Worm (Caenorhabditis elegans): ENCODE data around the gene feh-1.

feh-1 gene

DNA sequence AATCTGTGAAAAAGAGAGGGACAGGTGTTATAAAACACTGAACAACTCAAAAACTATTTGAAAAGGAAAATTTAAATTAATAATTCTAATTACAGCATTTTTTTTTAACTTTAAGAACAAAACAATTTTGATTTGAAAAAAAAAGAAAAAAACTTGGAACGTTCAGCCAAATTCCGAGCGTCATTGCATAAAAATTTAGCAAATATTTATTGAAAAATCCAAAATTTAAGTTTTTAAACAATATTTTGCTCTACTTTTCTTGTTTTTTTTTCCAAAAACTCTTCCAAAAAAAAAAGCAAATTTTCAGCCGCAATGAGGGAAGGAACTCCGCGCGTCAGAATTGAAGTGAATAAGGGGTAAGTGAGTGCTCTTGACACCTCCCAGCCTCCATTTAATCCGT lies at the start of gene feh-1:
Gene feh-1 (plus strand): TSS at position 301 of the 400 bp plus-strand sequence.
- no peak for TF ChIP-seq med-1 (GFP tag; optimal IDR thresholded peaks at IDR 0.05; ENCODE audit: insufficient read depth)
- no peak for TF ChIP-seq flt-1 (GFP tag; IDR thresholded peaks at IDR 0.05)

DNA sequence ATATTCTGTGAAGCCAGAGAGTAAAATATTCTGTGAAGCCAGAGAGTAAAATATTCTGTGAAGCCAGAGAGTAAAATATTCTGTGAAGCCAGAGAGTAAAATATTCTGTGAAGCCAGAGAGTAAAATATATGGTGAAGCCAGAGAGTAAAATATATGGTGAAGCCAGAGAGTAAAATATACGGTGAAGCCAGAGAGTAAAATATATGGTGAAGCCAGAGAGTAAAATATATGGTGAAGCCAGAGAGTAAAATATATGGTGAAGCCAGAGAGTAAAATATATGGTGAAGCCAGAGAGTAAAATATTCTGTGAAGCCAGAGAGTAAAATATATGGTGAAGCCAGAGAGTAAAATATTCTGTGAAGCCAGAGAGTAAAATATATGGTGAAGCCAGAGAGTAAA lies 49.1 kb upstream of the feh-1 start:
- TF ChIP-seq klf-2 (GFP tag; conservative IDR thresholded peaks at IDR 0.05) (0 out of 2 replicates have a peak, but pooled peaks have one; percentile 29), flt-1 (GFP tag; IDR thresholded peaks at IDR 0.05) (0 out of 2 replicates have a peak, but pooled peaks have one; percentile 14), ref-1 (GFP tag; conservative IDR thresholded peaks at IDR 0.05) (0 out of 2 replicates have a peak, but pooled peaks have one; percentile 31)

DNA sequence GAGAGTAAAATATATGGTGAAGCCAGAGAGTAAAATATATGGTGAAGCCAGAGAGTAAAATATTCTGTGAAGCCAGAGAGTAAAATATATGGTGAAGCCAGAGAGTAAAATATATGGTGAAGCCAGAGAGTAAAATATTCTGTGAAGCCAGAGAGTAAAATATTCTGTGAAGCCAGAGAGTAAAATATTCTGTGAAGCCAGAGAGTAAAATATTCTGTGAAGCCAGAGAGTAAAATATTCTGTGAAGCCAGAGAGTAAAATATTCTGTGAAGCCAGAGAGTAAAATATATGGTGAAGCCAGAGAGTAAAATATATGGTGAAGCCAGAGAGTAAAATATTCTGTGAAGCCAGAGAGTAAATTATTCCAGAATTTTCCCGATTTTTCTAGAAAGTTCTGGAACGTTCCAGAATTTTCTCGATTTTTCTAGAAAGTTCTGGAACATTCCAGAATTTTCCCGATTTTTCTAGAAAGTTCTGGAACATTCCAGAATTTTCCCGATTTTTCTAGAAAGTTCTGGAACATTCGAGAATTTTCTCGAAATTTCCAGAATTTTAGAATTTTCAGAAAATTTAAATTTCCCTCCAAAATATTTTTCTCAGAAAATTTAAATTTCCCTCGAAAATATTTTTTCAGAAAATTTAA lies 48.2 kb upstream of the feh-1 start:
- TF ChIP-seq flt-1 (GFP tag; IDR thresholded peaks at IDR 0.05), result 0 out of 2 replicates have a peak, but pooled peaks have one; percentile 63

DNA sequence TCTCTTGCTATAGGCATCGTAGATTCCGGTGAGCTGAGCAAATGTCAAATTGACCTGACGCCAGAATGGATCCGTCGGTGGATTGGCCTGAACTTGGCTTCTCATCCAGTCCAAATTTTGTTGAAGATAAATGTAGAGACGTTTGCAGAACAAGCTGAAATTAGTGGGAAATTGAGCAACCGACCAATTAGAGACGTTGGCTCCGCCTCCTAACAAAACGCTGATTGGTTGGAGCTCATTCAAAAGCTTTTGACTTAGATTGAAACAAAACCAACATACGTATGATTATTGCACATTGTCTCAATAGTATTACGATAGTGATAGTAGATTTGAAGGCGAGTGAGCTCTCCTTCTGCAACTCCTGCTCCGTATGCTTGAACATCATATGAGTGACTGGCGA lies 43.3 kb upstream of the feh-1 start:
- TF ChIP-seq flt-1 (GFP tag; IDR thresholded peaks at IDR 0.05) (no peak), ztf-29 (GFP tag; IDR thresholded peaks at IDR 0.05) (no peak), cog-1 (tag; optimal IDR thresholded peaks at IDR 0.05) (no peak), tab-1 (GFP tag; IDR thresholded peaks at IDR 0.05) (no peak), ref-1 (GFP tag; conservative IDR thresholded peaks at IDR 0.05) (no peak), klf-2 (GFP tag; conservative IDR thresholded peaks at IDR 0.05) (no peak), ztf-23 (GFP tag; IDR thresholded peaks at IDR 0.05) (no peak), T22C8.4 (GFP tag; IDR thresholded peaks at IDR 0.05) (no peak), med-1 (GFP tag; optimal IDR thresholded peaks at IDR 0.05; ENCODE audit: insufficient read depth) (no peak)

DNA sequence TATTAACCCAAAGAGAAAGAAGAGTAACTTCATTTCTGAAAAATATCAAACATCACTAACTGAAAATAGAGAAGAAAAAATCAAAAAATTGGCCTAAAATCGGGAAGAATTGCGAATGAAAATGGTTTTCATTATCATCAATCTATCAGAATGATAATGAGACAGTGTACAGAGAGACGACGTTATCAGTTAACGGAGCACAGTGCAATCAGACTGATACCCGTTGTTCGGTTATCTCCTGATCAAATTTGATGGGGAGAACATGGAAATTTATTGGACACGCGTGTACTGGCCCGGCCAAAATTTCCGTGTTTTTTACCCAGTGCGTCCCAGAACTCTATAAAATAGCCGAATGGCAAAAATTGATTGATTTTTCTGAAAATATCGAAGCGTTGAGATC lies 41.8 kb upstream of the feh-1 start, which contains the start of gene Y54F10AM.8:
Gene Y54F10AM.8 (minus strand): TSS at position 35 of the 400 bp plus-strand sequence.
- TF ChIP-seq klf-2 (GFP tag; conservative IDR thresholded peaks at IDR 0.05), result no peak
- no peak for TF ChIP-seq tab-1 (GFP tag; IDR thresholded peaks at IDR 0.05)
- no peak for TF ChIP-seq ref-1 (GFP tag; conservative IDR thresholded peaks at IDR 0.05)

DNA sequence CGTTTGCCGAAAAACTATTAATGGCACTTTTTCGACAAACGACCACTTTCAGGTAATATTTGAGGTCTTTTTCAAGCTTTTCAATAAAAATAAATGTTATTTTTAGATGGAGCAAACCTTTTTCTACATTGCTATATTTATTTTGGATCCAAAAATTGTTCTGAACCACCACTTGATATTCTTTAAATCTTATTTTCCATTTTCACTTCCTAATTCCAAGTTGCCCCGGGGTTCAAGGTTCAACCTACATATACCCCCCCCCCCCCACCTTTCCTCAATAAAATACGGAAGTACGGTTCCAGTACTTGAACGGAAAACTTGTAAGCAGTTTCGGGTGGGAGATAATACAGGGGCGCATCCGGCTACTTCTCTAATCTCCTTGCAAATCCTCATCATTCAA lies 41.2 kb upstream of the feh-1 start, which contains the start of gene Y54F10AM.6:
Gene Y54F10AM.6 (plus strand): TSS at position 301 of the 400 bp plus-strand sequence.
- no peak for TF ChIP-seq klf-2 (GFP tag; conservative IDR thresholded peaks at IDR 0.05)
- no peak for TF ChIP-seq flt-1 (GFP tag; IDR thresholded peaks at IDR 0.05)
- TF ChIP-seq ztf-29 (GFP tag; IDR thresholded peaks at IDR 0.05), result no peak

DNA sequence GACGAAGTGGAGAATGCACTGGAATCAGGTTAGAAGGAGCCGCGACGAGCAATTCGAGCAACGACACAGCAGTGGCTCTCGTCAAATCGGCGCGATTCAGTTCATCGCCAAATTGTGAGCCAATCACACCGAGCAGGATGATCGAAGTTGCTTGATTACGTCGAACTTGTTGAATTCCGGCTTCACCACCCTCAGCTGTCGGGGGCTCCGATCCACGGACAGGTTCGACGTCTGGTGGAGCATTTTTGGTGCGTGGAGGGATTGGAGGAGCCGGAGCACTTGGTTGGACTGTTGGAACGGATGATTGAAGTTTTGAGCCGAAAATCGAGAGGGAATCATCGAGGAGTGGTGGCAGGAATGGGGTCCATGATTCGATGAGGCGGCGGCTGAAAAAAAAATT lies 34.3 kb upstream of the feh-1 start:
- TF ChIP-seq cog-1 (tag; optimal IDR thresholded peaks at IDR 0.05), result no peak
- no peak for TF ChIP-seq klf-2 (GFP tag; conservative IDR thresholded peaks at IDR 0.05)

DNA sequence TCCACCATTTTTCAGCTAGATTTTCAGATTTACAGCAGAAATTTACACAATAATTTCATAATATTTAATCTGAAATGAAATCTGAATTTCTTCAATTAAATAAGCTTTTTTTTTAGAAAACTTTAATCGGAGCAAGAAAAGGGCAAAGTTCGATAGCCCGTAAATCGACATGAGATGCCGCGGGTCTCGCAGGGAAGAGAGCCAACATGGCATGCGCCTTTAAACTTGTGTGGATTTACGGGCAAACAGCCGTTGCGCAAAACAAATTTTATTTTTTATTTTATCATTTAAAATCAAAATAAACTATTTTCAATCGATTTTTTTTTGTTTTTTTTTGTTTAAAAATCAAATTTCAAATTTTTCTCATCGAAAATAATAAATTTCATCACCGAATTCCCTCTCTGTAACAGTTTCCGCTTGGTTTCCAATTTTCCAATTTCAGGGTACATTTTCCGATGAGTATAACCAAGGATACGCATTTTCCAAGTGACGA lies 21.1 kb upstream of the feh-1 start, which contains the start of the genes Y54F10AM.15, rbc-2 and ndua-8:
Gene Y54F10AM.15 (minus strand): TSS at position 59 of the 493 bp plus-strand sequence.
Gene rbc-2 (minus strand): TSS at position 69 of the 493 bp plus-strand sequence.
Gene ndua-8 (plus strand): TSS at position 443 of the 493 bp plus-strand sequence.
- TF ChIP-seq ztf-23 (GFP tag; IDR thresholded peaks at IDR 0.05) (no peak), T22C8.4 (GFP tag; IDR thresholded peaks at IDR 0.05) (0 out of 2 replicates have a peak, but pooled peaks have one; percentile 10), cog-1 (tag; optimal IDR thresholded peaks at IDR 0.05) (peak; percentile 19)

DNA sequence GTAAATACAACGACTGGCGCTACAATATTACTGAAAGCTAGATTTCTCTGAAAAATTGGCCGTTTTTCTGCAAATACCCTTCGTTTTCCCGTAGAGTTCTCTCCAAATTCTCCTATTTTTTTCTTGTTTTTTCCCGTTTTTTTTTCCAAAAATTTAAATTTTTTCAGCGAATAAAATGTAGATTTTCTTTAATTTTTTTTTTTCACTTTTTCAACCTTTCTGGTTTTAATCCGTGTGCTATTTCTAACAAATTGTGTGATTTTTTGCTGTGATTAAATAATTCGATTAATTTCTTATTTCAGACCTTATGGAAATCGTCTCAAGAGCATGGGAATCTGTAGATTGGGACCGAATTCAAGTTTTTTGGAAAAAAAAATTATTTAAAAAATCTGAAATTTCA lies 19.4 kb upstream of the feh-1 start, which contains the start of gene cone-1:
Gene cone-1 (plus strand): TSS at position 301 of the 400 bp plus-strand sequence.
- TF ChIP-seq klf-2 (GFP tag; conservative IDR thresholded peaks at IDR 0.05), result no peak
- TF ChIP-seq flt-1 (GFP tag; IDR thresholded peaks at IDR 0.05), result no peak
- no peak for TF ChIP-seq ztf-23 (GFP tag; IDR thresholded peaks at IDR 0.05)
- no peak for TF ChIP-seq med-1 (GFP tag; optimal IDR thresholded peaks at IDR 0.05; ENCODE audit: insufficient read depth)
- TF ChIP-seq ztf-29 (GFP tag; IDR thresholded peaks at IDR 0.05), result no peak
- no peak for TF ChIP-seq ref-1 (GFP tag; conservative IDR thresholded peaks at IDR 0.05)
- TF ChIP-seq T22C8.4 (GFP tag; IDR thresholded peaks at IDR 0.05), result no peak
- no peak for TF ChIP-seq tab-1 (GFP tag; IDR thresholded peaks at IDR 0.05)
- TF ChIP-seq cog-1 (tag; optimal IDR thresholded peaks at IDR 0.05), result no peak

DNA sequence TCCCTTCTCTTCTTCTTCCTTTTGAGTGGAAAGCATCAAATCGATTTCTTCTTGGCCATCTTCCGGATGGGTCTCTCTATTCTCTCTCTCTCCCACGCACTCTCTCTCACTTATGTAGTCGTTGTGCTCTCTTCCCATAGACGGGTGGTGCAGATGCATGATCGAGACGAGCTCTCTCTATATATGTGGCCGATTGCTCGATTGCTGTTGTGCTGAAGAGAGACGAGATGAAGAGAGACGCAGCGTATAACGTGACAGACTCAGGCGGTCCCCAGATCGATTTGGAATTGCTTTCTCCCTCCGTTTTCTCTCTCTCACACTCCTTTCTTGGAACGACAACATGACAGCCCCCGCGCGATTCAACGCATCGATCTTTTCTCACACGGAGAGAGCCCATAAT lies 17.0 kb upstream of the feh-1 start:
- TF ChIP-seq cog-1 (tag; optimal IDR thresholded peaks at IDR 0.05) (peak; percentile 20), med-1 (GFP tag; optimal IDR thresholded peaks at IDR 0.05; ENCODE audit: insufficient read depth) (no peak)

DNA sequence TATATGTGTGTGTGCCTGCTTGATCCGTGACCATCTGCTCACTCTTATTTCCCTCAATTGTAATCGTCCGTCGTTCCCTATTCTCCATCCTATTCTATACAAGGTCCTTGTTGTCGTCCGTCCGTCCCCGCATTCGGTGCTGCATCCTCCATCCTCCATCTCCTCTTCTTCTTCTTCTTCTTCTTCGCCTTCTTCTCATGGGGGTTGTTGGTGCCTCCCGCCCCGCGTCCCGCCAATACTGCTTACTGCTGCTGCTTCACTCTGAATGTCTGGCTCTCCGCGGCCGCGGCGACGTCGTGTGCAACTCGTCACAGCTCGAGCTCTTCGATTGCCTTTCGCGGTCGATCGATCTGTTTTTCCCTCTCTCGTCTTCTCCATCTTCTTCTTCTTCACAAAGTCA lies 14.6 kb upstream of the feh-1 start:
- TF ChIP-seq ztf-29 (GFP tag; IDR thresholded peaks at IDR 0.05) (no peak), ztf-23 (GFP tag; IDR thresholded peaks at IDR 0.05) (0 out of 2 replicates have a peak, but pooled peaks have one; percentile 49), tab-1 (GFP tag; IDR thresholded peaks at IDR 0.05) (no peak), T22C8.4 (GFP tag; IDR thresholded peaks at IDR 0.05) (0 out of 2 replicates have a peak, but pooled peaks have one; percentile 24), cog-1 (tag; optimal IDR thresholded peaks at IDR 0.05) (no peak), flt-1 (GFP tag; IDR thresholded peaks at IDR 0.05) (peak; percentile 67; the same call in 1 of the 2 replicates), klf-2 (GFP tag; conservative IDR thresholded peaks at IDR 0.05) (no peak), med-1 (GFP tag; optimal IDR thresholded peaks at IDR 0.05; ENCODE audit: insufficient read depth) (no peak)

All from whole organism, midembryonic.